Worm (Caenorhabditis elegans) whole organism, L1 larva: ENCODE measurements around the gene C29A12.1.

Experiments
- C16A3.4 ChIP-seq: fragments of 150-350 bp; optimal IDR thresholded peaks from 2 replicates; lab custom pipeline; 2014; ENCODE audit warnings: missing biosample characterization, missing genetic modification characterization
- C34B4.2 ChIP-seq: sonication (generic microtip); optimal IDR thresholded peaks from 2 replicates; lab custom pipeline; 2017; ENCODE audit warnings: mild to moderate bottlenecking, missing genetic modification characterization, missing compliant biosample characterization
- Y116A8C.19 ChIP-seq: sonication (generic microtip); optimal IDR thresholded peaks from 2 replicates; lab custom pipeline; 2016; ENCODE audit warnings: missing compliant biosample characterization, missing genetic modification characterization, borderline replicate concordance
- aha-1 ChIP-seq: fragments of 150-350 bp; optimal IDR thresholded peaks from 2 replicates; lab custom pipeline; 2014; ENCODE audit warnings: missing biosample characterization, missing genetic modification characterization
- ceh-82 ChIP-seq, 3 experiments: fragments of 150-350 bp in 1 of 3; sonication (generic microtip) in 2 of 3; optimal IDR thresholded peaks; 2 replicates each; lab custom pipeline; 2014 to 2017; ENCODE audit warnings: missing biosample characterization in 3 of 3, missing genetic modification characterization in 3 of 3
- ces-1 ChIP-seq: fragments of 150-350 bp; optimal IDR thresholded peaks from 2 replicates; lab custom pipeline; 2014; ENCODE audit warnings: missing biosample characterization, missing genetic modification reagents, missing genetic modification characterization
- dpl-1 ChIP-seq, 3 experiments: fragments of 150-350 bp in 2 of 3; sonication (generic microtip) in 1 of 3; optimal IDR thresholded peaks; 2 replicates each; lab custom pipeline; 2014 to 2017; ENCODE audit warnings: missing biosample characterization in 3 of 3, missing genetic modification characterization in 3 of 3, missing genetic modification reagents in 3 of 3
- efl-1 ChIP-seq, 4 experiments: fragments of 150-350 bp; optimal IDR thresholded peaks in 3 of 4; peaks in 1 of 4; 1 replicate in 1 of 4; 2 replicates in 3 of 4; lab custom pipeline; 2014; ENCODE audit warnings: missing biosample characterization in 2 of 4, missing genetic modification characterization in 2 of 4, missing genetic modification reagents in 2 of 4
- egl-13 ChIP-seq: sonication (generic microtip); optimal IDR thresholded peaks from 2 replicates; lab custom pipeline; 2016; ENCODE audit warnings: missing genotype, missing genetic modification reagents, missing genetic modification characterization, missing compliant biosample characterization
- egl-27 ChIP-seq, 2 experiments: fragments of 150-350 bp in 1 of 2; sonication (generic microtip); optimal IDR thresholded peaks; 3 replicates each; lab custom pipeline; 2017 to 2018; ENCODE audit warnings: missing biosample characterization in 2 of 2, missing genetic modification characterization in 2 of 2, missing genetic modification reagents in 2 of 2
- elt-2 ChIP-seq: sonication (generic microtip); optimal IDR thresholded peaks from 2 replicates; lab custom pipeline; 2016; ENCODE audit warnings: missing genetic modification characterization, mild to moderate bottlenecking, inconsistent platforms, missing compliant biosample characterization, missing genetic modification reagents
- ets-5 ChIP-seq: fragments of 200-800 bp; sonication (Bioruptor generic); IDR thresholded peaks from 2 replicates; pipeline ENCODE4 v1.3.6; 2022; ENCODE audit warnings: missing genetic modification characterization, missing compliant biosample characterization
- fos-1 ChIP-seq: fragments of 150-350 bp; optimal IDR thresholded peaks from 2 replicates; lab custom pipeline; 2014; ENCODE audit warnings: missing biosample characterization, missing genetic modification characterization
- hpl-2 ChIP-seq: fragments of 150-350 bp; optimal IDR thresholded peaks from 2 replicates; lab custom pipeline; 2014; ENCODE audit warnings: missing biosample characterization, missing genetic modification reagents, missing genetic modification characterization
- irx-1 ChIP-seq: sonication (generic microtip); optimal IDR thresholded peaks from 2 replicates; lab custom pipeline; 2016; ENCODE audit warnings: missing genetic modification characterization, missing compliant biosample characterization
- isw-1 ChIP-seq: fragments of 200-800 bp; sonication (Bioruptor generic); IDR thresholded peaks from 2 replicates; pipeline ENCODE4 v1.3.6; 2022; ENCODE audit warnings: missing genetic modification characterization, missing compliant biosample characterization
- lin-13 ChIP-seq: fragments of 150-350 bp; optimal IDR thresholded peaks from 2 replicates; lab custom pipeline; 2014; ENCODE audit warnings: missing biosample characterization, missing genetic modification reagents, missing genetic modification characterization
- lin-14 ChIP-seq: fragments of 200-800 bp; sonication (Bioruptor generic); optimal IDR thresholded peaks from 2 replicates; lab custom pipeline; 2018; ENCODE audit warnings: mild to moderate bottlenecking, missing genetic modification characterization, moderate library complexity, missing compliant biosample characterization
- lin-35 ChIP-seq, 2 experiments: fragments of 150-350 bp; optimal IDR thresholded peaks; 2 replicates each; lab custom pipeline; 2014; ENCODE audit warnings: missing biosample characterization in 2 of 2, missing genetic modification characterization in 2 of 2, missing genetic modification reagents in 2 of 2
- lir-3 ChIP-seq: sonication (generic microtip); optimal IDR thresholded peaks from 2 replicates; lab custom pipeline; 2016; ENCODE audit warnings: mild to moderate bottlenecking, missing genetic modification characterization, moderate library complexity, missing compliant biosample characterization; ENCODE audit not compliant: poor library complexity
- mab-9 ChIP-seq: fragments of 200-800 bp; sonication (Bioruptor generic); IDR thresholded peaks from 2 replicates; pipeline ENCODE4 v1.3.6; 2022; ENCODE audit warnings: missing genetic modification reagents, missing genetic modification characterization, missing compliant biosample characterization
- mdl-1 ChIP-seq, 2 experiments: fragments of 150-350 bp; optimal IDR thresholded peaks; 2 replicates each; lab custom pipeline; 2014 to 2017; ENCODE audit warnings: missing biosample characterization in 2 of 2, missing genetic modification characterization in 2 of 2, inconsistent platforms in 1 of 2
- mef-2 ChIP-seq: fragments of 150-350 bp; optimal IDR thresholded peaks from 2 replicates; lab custom pipeline; 2014; ENCODE audit warnings: missing biosample characterization, missing genetic modification characterization
- nhr-11 ChIP-seq: fragments of 150-350 bp; optimal IDR thresholded peaks from 2 replicates; lab custom pipeline; 2014; ENCODE audit warnings: missing biosample characterization, missing genetic modification characterization
- nhr-20 ChIP-seq: sonication (generic microtip); optimal IDR thresholded peaks from 2 replicates; lab custom pipeline; 2016; ENCODE audit warnings: mild to moderate bottlenecking, missing genetic modification characterization, missing compliant biosample characterization
- nhr-71 ChIP-seq: sonication (generic microtip); optimal IDR thresholded peaks from 2 replicates; lab custom pipeline; 2016; ENCODE audit warnings: mild to moderate bottlenecking, missing genetic modification characterization, moderate library complexity, missing compliant biosample characterization
- nhr-77 ChIP-seq: fragments of 150-350 bp; optimal IDR thresholded peaks from 2 replicates; lab custom pipeline; 2014; ENCODE audit warnings: missing biosample characterization, missing genetic modification characterization
- nhr-84 ChIP-seq: sonication (generic microtip); optimal IDR thresholded peaks from 2 replicates; lab custom pipeline; 2017; ENCODE audit warnings: missing biosample characterization, missing genetic modification characterization
- nhr-85 ChIP-seq: sonication (generic microtip); peaks from one replicate; lab custom pipeline; 2016; ENCODE audit warnings: missing genetic modification characterization, inconsistent platforms, missing compliant biosample characterization
- nhr-90 ChIP-seq: sonication (generic microtip); optimal IDR thresholded peaks from 2 replicates; lab custom pipeline; 2016; ENCODE audit warnings: mild to moderate bottlenecking, missing genetic modification characterization, missing compliant biosample characterization; ENCODE audit not compliant: poor library complexity
- pax-3 ChIP-seq: fragments of 200-800 bp; sonication (Bioruptor generic); optimal IDR thresholded peaks from 2 replicates; lab custom pipeline; 2018; ENCODE audit warnings: mild to moderate bottlenecking, missing genetic modification characterization, moderate library complexity, missing compliant biosample characterization
- pqm-1 ChIP-seq: sonication (generic microtip); optimal IDR thresholded peaks from 3 replicates; lab custom pipeline; 2017; ENCODE audit warnings: missing biosample characterization, missing genetic modification characterization
- rnt-1 ChIP-seq: sonication (generic microtip); optimal IDR thresholded peaks from 2 replicates; lab custom pipeline; 2016; ENCODE audit warnings: mild to moderate bottlenecking, missing genetic modification characterization, moderate library complexity, missing compliant biosample characterization
- tbx-2 ChIP-seq: sonication (generic microtip); optimal IDR thresholded peaks from 2 replicates; lab custom pipeline; 2016; ENCODE audit warnings: missing genetic modification characterization, missing compliant biosample characterization
- tlp-1 ChIP-seq: fragments of 150-350 bp; optimal IDR thresholded peaks from 2 replicates; lab custom pipeline; 2014; ENCODE audit warnings: missing biosample characterization, missing genetic modification characterization
- unc-130 ChIP-seq: fragments of 150-350 bp; optimal IDR thresholded peaks from 2 replicates; lab custom pipeline; 2017; ENCODE audit warnings: missing biosample characterization, missing genetic modification characterization, inconsistent platforms
- unc-62 ChIP-seq: fragments of 150-350 bp; optimal IDR thresholded peaks from 2 replicates; lab custom pipeline; 2014; ENCODE audit warnings: missing biosample characterization, missing genetic modification reagents, missing genetic modification characterization
- unc-86 ChIP-seq: sonication (generic microtip); optimal IDR thresholded peaks from 2 replicates; lab custom pipeline; 2016; ENCODE audit warnings: missing genetic modification characterization, missing compliant biosample characterization
- vab-15 ChIP-seq: sonication (generic microtip); optimal IDR thresholded peaks from 2 replicates; lab custom pipeline; 2017; ENCODE audit warnings: missing genotype, mild to moderate bottlenecking, missing genetic modification characterization, missing compliant biosample characterization
- xbp-1 ChIP-seq: sonication (generic microtip); optimal IDR thresholded peaks from 2 replicates; lab custom pipeline; 2016; ENCODE audit warnings: missing genetic modification characterization, missing compliant biosample characterization
- ztf-11 ChIP-seq, 2 experiments: sonication (generic microtip); optimal IDR thresholded peaks; 2 replicates each; lab custom pipeline; 2016 to 2017; ENCODE audit warnings: missing genetic modification characterization in 2 of 2, missing biosample characterization in 1 of 2, missing compliant biosample characterization in 1 of 2
- ztf-4 ChIP-seq: fragments of 150-350 bp; optimal IDR thresholded peaks from 2 replicates; lab custom pipeline; 2014; ENCODE audit warnings: missing biosample characterization, missing genetic modification characterization

The C29A12.1 gene

DNA sequence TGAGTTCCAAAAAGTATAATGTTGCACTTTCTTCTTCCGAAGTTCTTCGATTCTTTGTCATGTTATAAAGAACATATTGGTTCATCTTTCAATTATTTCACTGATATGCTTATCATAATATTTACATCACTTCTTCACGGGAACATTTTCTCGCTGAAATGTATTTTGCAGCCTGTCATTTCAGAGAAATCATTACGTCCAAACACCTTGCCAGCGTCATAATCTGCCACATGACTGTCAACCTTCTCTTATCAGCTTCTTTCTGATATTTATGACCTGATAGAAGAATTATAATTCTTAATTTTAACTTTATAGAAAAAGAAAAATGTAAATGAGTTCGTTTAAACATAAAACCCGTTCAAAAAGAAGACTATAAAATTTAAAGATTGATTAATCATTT lies 11.2 kb downstream of the C29A12.1 start:
- TF ChIP-seq elt-2 (peak; percentile 98), nhr-71 (peak; percentile 47), ces-1 (no peak), pqm-1 (peak; percentile 76), lin-35 (GFP tag; optimal IDR thresholded peaks at IDR 0.05; lab: Kevin White, UChicago) (peak in 1 of 2 experiments; percentile 12), fos-1 (tag; lab: Kevin White, UChicago) (no peak), nhr-84 (tag; lab: Kevin White, UChicago) (no peak), isw-1 (no peak), nhr-20 (tag; lab: Kevin White, UChicago) (peak; percentile 10), lin-14 (GFP tag; lab: Kevin White, UChicago) (no peak), mab-9 (GFP tag; lab: Robert Waterston, UW) (no peak), nhr-90 (tag; lab: Kevin White, UChicago) (peak; percentile 41)

DNA sequence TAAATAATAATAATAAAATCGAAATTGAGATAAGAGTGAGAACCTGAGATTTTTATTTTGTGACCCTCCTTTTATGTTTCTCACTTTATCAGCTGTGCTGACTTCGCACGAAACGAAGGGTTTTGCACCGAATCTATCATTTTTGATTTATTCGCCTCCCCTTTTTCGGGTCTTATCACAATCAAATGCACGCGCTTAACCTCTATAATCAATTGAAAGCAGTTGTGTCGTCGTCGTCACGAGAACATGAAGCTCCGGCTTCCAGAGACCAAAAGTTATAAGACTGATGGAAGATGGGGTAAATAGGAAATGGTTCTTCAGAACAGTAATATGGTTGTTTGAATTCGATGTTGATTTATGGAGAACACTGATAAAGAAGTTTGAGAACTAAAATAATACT lies 12.1 kb downstream of the C29A12.1 start, which contains the start of gene D1054.18:
Gene D1054.18 (minus strand): TSS at position 45 of the 400 bp plus-strand sequence.
- TF ChIP-seq nhr-20 (tag; lab: Kevin White, UChicago) (peak; percentile 0), pax-3 (tag; lab: Kevin White, UChicago) (no peak), nhr-90 (tag; lab: Kevin White, UChicago) (peak; percentile 12), efl-1 (optimal IDR thresholded peaks at IDR 0.05; lab: Kevin White, UChicago) (no peak), efl-1 (GFP tag; optimal IDR thresholded peaks at IDR 0.05 in 1 of 2; lab: Kevin White, UChicago) (peak in 1 of 2 experiments; percentile 75), tbx-2 (no peak), elt-2 (peak; percentile 94), mdl-1 (tag; optimal IDR thresholded peaks at IDR 0.05; lab: Kevin White, UChicago) (peak in 1 of 2 experiments; percentile 15), C16A3.4 (tag; lab: Kevin White, UChicago) (no peak), pqm-1 (peak; percentile 59), lin-35 (GFP tag; optimal IDR thresholded peaks at IDR 0.05; lab: Kevin White, UChicago) (peak in 1 of 2 experiments; percentile 28), nhr-11 (tag; lab: Kevin White, UChicago) (no peak), nhr-71 (peak; percentile 25), ceh-82 (tag; optimal IDR thresholded peaks at IDR 0.05; lab: Kevin White, UChicago) (no peak)

ce11 chrV:10798090-10798489 lies 15.2 kb downstream of the C29A12.1 start, which contains the start of gene srh-184:
srh-184 (minus strand) TSS chrV:10798190.
- TF ChIP-seq irx-1 (tag; lab: Kevin White, UChicago), result no peak
- no peak for TF ChIP-seq nhr-85 (tag; lab: Kevin White, UChicago)
- TF ChIP-seq unc-130 (tag; lab: Kevin White, UChicago), result no peak
- no peak for TF ChIP-seq tlp-1 (tag; lab: Kevin White, UChicago)
- TF ChIP-seq unc-86 (tag; lab: Kevin White, UChicago), result no peak
- no peak for TF ChIP-seq C34B4.2 (tag; lab: Kevin White, UChicago)
- no peak for TF ChIP-seq hpl-2 (GFP tag; lab: Kevin White, UChicago)
- TF ChIP-seq fos-1 (tag; lab: Kevin White, UChicago), result no peak
- TF ChIP-seq rnt-1 (tag; lab: Kevin White, UChicago), result no peak
- TF ChIP-seq nhr-77 (tag; lab: Kevin White, UChicago), result no peak
- TF ChIP-seq aha-1, result no peak
- no peak for TF ChIP-seq dpl-1 (GFP tag; optimal IDR thresholded peaks at IDR 0.05; lab: Kevin White, UChicago)

ce11 chrV:10795494-10795893 lies 17.8 kb downstream of the C29A12.1 start, which contains the start of gene D1054.19:
D1054.19 (plus strand) TSS chrV:10795794.
- no peak for TF ChIP-seq ztf-4
- no peak for TF ChIP-seq xbp-1 (tag; lab: Kevin White, UChicago)
- no peak for TF ChIP-seq egl-13 (tag; lab: Kevin White, UChicago)
- no peak for TF ChIP-seq ces-1
- no peak for TF ChIP-seq lin-13 (GFP tag; lab: Kevin White, UChicago)

DNA sequence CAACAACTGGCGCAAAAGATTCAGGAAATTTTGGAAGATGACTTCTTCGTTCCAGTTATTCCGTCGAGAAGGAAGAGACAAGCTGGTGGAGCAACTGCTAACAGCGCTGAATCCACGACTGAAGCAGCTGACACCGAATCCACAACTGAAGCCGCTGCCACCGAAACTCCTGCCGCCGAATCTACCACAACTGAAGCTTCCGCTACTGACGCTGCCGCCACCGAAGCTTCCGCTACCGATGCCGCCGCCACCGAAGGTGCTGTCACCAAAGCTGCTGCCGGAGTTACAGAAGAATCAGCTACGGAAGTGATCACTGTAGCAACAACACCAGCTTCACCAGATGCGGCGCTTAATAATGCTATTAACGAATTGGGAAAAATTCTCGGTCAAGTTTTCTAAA lies 18.8 kb downstream of the C29A12.1 start:
- no peak for TF ChIP-seq tlp-1 (tag; lab: Kevin White, UChicago)
- TF ChIP-seq ztf-11 (tag; optimal IDR thresholded peaks at IDR 0.05; lab: Kevin White, UChicago), result no peak
- no peak for TF ChIP-seq elt-2
- TF ChIP-seq egl-27 (tag; optimal IDR thresholded peaks at IDR 0.05; lab: Kevin White, UChicago), result no peak
- no peak for TF ChIP-seq fos-1 (tag; lab: Kevin White, UChicago)
- no peak for TF ChIP-seq ets-5 (GFP tag; lab: Robert Waterston, UW)
- no peak for TF ChIP-seq unc-62 (GFP tag; lab: Kevin White, UChicago)
- no peak for TF ChIP-seq mef-2 (tag; lab: Kevin White, UChicago)
- no peak for TF ChIP-seq unc-86 (tag; lab: Kevin White, UChicago)
- TF ChIP-seq lir-3 (tag; lab: Kevin White, UChicago), result no peak
- TF ChIP-seq Y116A8C.19 (tag; lab: Kevin White, UChicago), result no peak
- TF ChIP-seq vab-15 (tag; lab: Kevin White, UChicago), result no peak
